Fruit fly (Drosophila melanogaster) Kc167 (cell line): ENCODE data around the gene CG34454.

Source experiments
- Myc ChIP-seq: fragments of >200 bp; optimal IDR thresholded peaks from 2 replicates; lab custom pipeline; 2017; ENCODE audit warnings: missing external identifiers
- Sin3A ChIP-seq: fragments of >200 bp; optimal IDR thresholded peaks from 2 replicates; lab custom pipeline; 2018; ENCODE audit warnings: missing external identifiers
- h ChIP-seq: fragments of >200 bp; optimal IDR thresholded peaks from 3 replicates; lab custom pipeline; 2018; ENCODE audit warnings: missing external identifiers
- psq ChIP-seq: fragments of >200 bp; optimal IDR thresholded peaks from 2 replicates; lab custom pipeline; 2017; ENCODE audit warnings: missing external identifiers
- ttk ChIP-seq: sonication (Bioruptor generic); optimal IDR thresholded peaks from 2 replicates; lab custom pipeline; 2017; ENCODE audit warnings: missing external identifiers

- no peak for TF ChIP-seq psq (lab: Kevin White, UChicago)
- TF ChIP-seq ttk, result no peak
- TF ChIP-seq Myc (lab: Kevin White, UChicago), result no peak
- TF ChIP-seq h (lab: Kevin White, UChicago), result no peak
- TF ChIP-seq Sin3A (lab: Kevin White, UChicago), result no peak
These were observed 14.6 kb upstream of the CG34454 start for dm6 chr3L:246644-247199.
